Worm (Caenorhabditis elegans) whole organism, L4 larva: ENCODE data around the gene twk-40.

Experiments used
- D1046.2 ChIP-seq: fragments of 200-800 bp; sonication (Bioruptor generic); IDR thresholded peaks from 2 replicates; pipeline ENCODE4 v1.3.6; 2022; ENCODE audit warnings: missing genetic modification characterization, missing compliant biosample characterization
- F26F4.8 ChIP-seq: fragments of 200-800 bp; sonication (Bioruptor generic); conservative IDR thresholded peaks from 2 replicates; pipeline ENCODE4 v1.3.6; 2022; ENCODE audit warnings: missing genetic modification characterization, missing compliant biosample characterization
- F37D6.2 ChIP-seq: sonication (generic microtip); optimal IDR thresholded peaks from 2 replicates; lab custom pipeline; 2016; ENCODE audit warnings: mild to moderate bottlenecking, missing genetic modification characterization, missing compliant biosample characterization
- F49E8.2 ChIP-seq: sonication (generic microtip); optimal IDR thresholded peaks from 2 replicates; lab custom pipeline; 2016; ENCODE audit warnings: missing compliant biosample characterization, mild to moderate bottlenecking, missing genetic modification characterization, borderline replicate concordance
- R02D3.7 ChIP-seq: fragments of 150-350 bp; sonication (generic microtip); optimal IDR thresholded peaks from 3 replicates; lab custom pipeline; 2014; ENCODE audit warnings: missing biosample characterization, missing genetic modification characterization
- Y105C5A.15 ChIP-seq: fragments of 200-800 bp; sonication (Bioruptor generic); IDR thresholded peaks from 2 replicates; pipeline ENCODE4 v1.3.6; 2022; ENCODE audit warnings: missing genetic modification characterization, missing compliant biosample characterization
- ama-1 ChIP-seq: fragments of 150-350 bp; optimal IDR thresholded peaks from 2 replicates; lab custom pipeline; 2014; ENCODE audit warnings: inconsistent platforms, mixed read lengths
- arid-1 ChIP-seq: fragments of 200-800 bp; sonication (Bioruptor generic); conservative IDR thresholded peaks from 2 replicates; pipeline ENCODE4 v1.3.6; 2022; ENCODE audit warnings: missing genetic modification reagents, missing genetic modification characterization, missing compliant biosample characterization
- ceh-20 ChIP-seq: fragments of 200-800 bp; sonication (Bioruptor generic); IDR thresholded peaks from 2 replicates; pipeline ENCODE4 v1.3.6; 2022; ENCODE audit warnings: missing genetic modification reagents, missing genetic modification characterization, missing compliant biosample characterization
- ceh-28 ChIP-seq: fragments of 150-350 bp; optimal IDR thresholded peaks from 2 replicates; lab custom pipeline; 2014; ENCODE audit warnings: missing biosample characterization, missing genetic modification reagents, missing genetic modification characterization
- ceh-82 ChIP-seq: sonication (generic microtip); optimal IDR thresholded peaks from 2 replicates; lab custom pipeline; 2017; ENCODE audit warnings: missing biosample characterization, missing genetic modification characterization
- cey-2 ChIP-seq: sonication (generic microtip); optimal IDR thresholded peaks from 3 replicates; lab custom pipeline; 2017; ENCODE audit warnings: missing genetic modification characterization, mild to moderate bottlenecking, missing compliant biosample characterization, antibody characterized with exemption, borderline replicate concordance; ENCODE audit not compliant: insufficient read depth
- daf-12 ChIP-seq: fragments of 150-350 bp; optimal IDR thresholded peaks from 2 replicates; lab custom pipeline; 2014; ENCODE audit warnings: missing biosample characterization, missing genetic modification reagents, missing genetic modification characterization
- daf-8 ChIP-seq: fragments of 200-800 bp; sonication (Bioruptor generic); IDR thresholded peaks from 2 replicates; pipeline ENCODE4 v1.3.6; 2022; ENCODE audit warnings: missing genetic modification characterization, missing compliant biosample characterization
- dmd-6 ChIP-seq: fragments of 200-800 bp; sonication (Bioruptor generic); IDR thresholded peaks from 2 replicates; pipeline ENCODE4 v1.3.6; 2022; ENCODE audit warnings: missing genetic modification reagents, missing genetic modification characterization, missing compliant biosample characterization
- dmd-9 ChIP-seq: fragments of 200-800 bp; sonication (Bioruptor generic); IDR thresholded peaks from 2 replicates; pipeline ENCODE4 v1.3.6; 2022; ENCODE audit warnings: missing genetic modification reagents, missing genetic modification characterization, missing compliant biosample characterization
- dve-1 ChIP-seq: sonication (generic microtip); optimal IDR thresholded peaks from 2 replicates; lab custom pipeline; 2017; ENCODE audit warnings: antibody characterized with exemption, mild to moderate bottlenecking, missing genetic modification characterization, missing compliant biosample characterization; ENCODE audit not compliant: insufficient read depth
- egl-27 ChIP-seq: sonication (generic microtip); optimal IDR thresholded peaks from 3 replicates; lab custom pipeline; 2017; ENCODE audit warnings: missing biosample characterization, missing genetic modification reagents, missing genetic modification characterization
- fkh-10 ChIP-seq: fragments of 150-350 bp; optimal IDR thresholded peaks from 2 replicates; lab custom pipeline; 2014; ENCODE audit warnings: missing biosample characterization, missing genetic modification reagents, missing genetic modification characterization
- gei-8 ChIP-seq: fragments of 200-800 bp; sonication (Bioruptor generic); optimal IDR thresholded peaks from 2 replicates; lab custom pipeline; 2018; ENCODE audit warnings: mild to moderate bottlenecking, missing genetic modification characterization, missing compliant biosample characterization
- hif-1 ChIP-seq, 2 experiments: sonication (generic microtip); optimal IDR thresholded peaks; 2 replicates each; lab custom pipeline; 2016 to 2017; ENCODE audit warnings: missing compliant biosample characterization in 2 of 2, missing genetic modification characterization in 2 of 2, missing genetic modification reagents in 2 of 2, missing genotype in 2 of 2, mild to moderate bottlenecking in 1 of 2
- hlh-11 ChIP-seq: fragments of 200-800 bp; sonication (Bioruptor generic); optimal IDR thresholded peaks from 2 replicates; lab custom pipeline; 2018; ENCODE audit warnings: mild to moderate bottlenecking, missing genetic modification characterization, missing compliant biosample characterization
- lin-15B ChIP-seq: fragments of 150-350 bp; sonication (generic microtip); optimal IDR thresholded peaks from 3 replicates; lab custom pipeline; 2014; ENCODE audit warnings: missing biosample characterization, missing genetic modification characterization
- lin-38 ChIP-seq: fragments of 200-800 bp; sonication (Bioruptor generic); IDR thresholded peaks from 2 replicates; pipeline ENCODE4 v1.3.6; 2022; ENCODE audit warnings: missing genetic modification reagents, missing genetic modification characterization, missing compliant biosample characterization
- lir-3 ChIP-seq: sonication (generic microtip); optimal IDR thresholded peaks from 2 replicates; lab custom pipeline; 2016; ENCODE audit warnings: mild to moderate bottlenecking, missing genetic modification characterization, missing compliant biosample characterization
- madf-5 ChIP-seq, 2 experiments: fragments of 200-800 bp; sonication (Bioruptor generic); IDR thresholded peaks; 2 replicates each; pipeline ENCODE4 v1.3.6; 2022; ENCODE audit warnings: missing compliant biosample characterization in 2 of 2, missing genetic modification characterization in 2 of 2
- mep-1 ChIP-seq: fragments of 150-350 bp; sonication (generic microtip); optimal IDR thresholded peaks from 3 replicates; lab custom pipeline; 2014; ENCODE audit warnings: missing biosample characterization, missing genetic modification characterization
- mxl-2 ChIP-seq: fragments of 200-800 bp; sonication (Bioruptor generic); conservative IDR thresholded peaks from 2 replicates; pipeline ENCODE4 v1.3.6; 2022; ENCODE audit warnings: missing genetic modification reagents, missing genetic modification characterization, missing compliant biosample characterization
- mxl-3 ChIP-seq: fragments of 200-800 bp; sonication (Bioruptor generic); optimal IDR thresholded peaks from 2 replicates; lab custom pipeline; 2018; ENCODE audit warnings: mild to moderate bottlenecking, missing genetic modification characterization, missing compliant biosample characterization
- nhr-11 ChIP-seq: fragments of 150-350 bp; optimal IDR thresholded peaks from 2 replicates; lab custom pipeline; 2014; ENCODE audit warnings: missing biosample characterization, missing genetic modification characterization
- nhr-111 ChIP-seq: fragments of 200-800 bp; sonication (Bioruptor generic); optimal IDR thresholded peaks from 2 replicates; lab custom pipeline; 2018; ENCODE audit warnings: mild to moderate bottlenecking, missing genetic modification characterization, missing compliant biosample characterization
- nhr-237 ChIP-seq: sonication (generic microtip); optimal IDR thresholded peaks from 2 replicates; lab custom pipeline; 2017; ENCODE audit warnings: missing biosample characterization, missing genetic modification characterization
- nhr-42 ChIP-seq: fragments of 200-800 bp; sonication (Bioruptor generic); IDR thresholded peaks from 2 replicates; pipeline ENCODE4 v1.3.6; 2022; ENCODE audit warnings: missing genetic modification characterization, missing compliant biosample characterization
- nhr-48 ChIP-seq: sonication (generic microtip); optimal IDR thresholded peaks from 2 replicates; lab custom pipeline; 2016; ENCODE audit warnings: mild to moderate bottlenecking, missing genetic modification characterization, missing compliant biosample characterization
- nhr-76 ChIP-seq: fragments of 150-350 bp; optimal IDR thresholded peaks from 2 replicates; lab custom pipeline; 2014; ENCODE audit warnings: missing biosample characterization, missing genetic modification characterization
- pha-4 ChIP-seq, 2 experiments: fragments of 150-350 bp in 1 of 2; fragments of 200-800 bp in 1 of 2; sonication (Bioruptor generic) in 1 of 2; IDR thresholded peaks in 1 of 2; optimal IDR thresholded peaks in 1 of 2; 2 replicates each; pipeline versions ENCODE4 v1.3.6 to Lab custom; 2014 to 2022; ENCODE audit warnings: missing genetic modification characterization in 2 of 2, missing genetic modification reagents in 2 of 2, missing biosample characterization in 1 of 2, missing compliant biosample characterization in 1 of 2
- php-3 ChIP-seq: fragments of 200-800 bp; sonication (Bioruptor generic); IDR thresholded peaks from 2 replicates; pipeline ENCODE4 v1.3.6; 2022; ENCODE audit warnings: missing genetic modification reagents, missing genetic modification characterization, missing compliant biosample characterization
- pqm-1 ChIP-seq: sonication (generic microtip); optimal IDR thresholded peaks from 2 replicates; lab custom pipeline; 2017; ENCODE audit warnings: missing biosample characterization, missing genetic modification characterization
- rbr-2 ChIP-seq: sonication (generic microtip); optimal IDR thresholded peaks from 2 replicates; lab custom pipeline; 2016; ENCODE audit warnings: missing genotype, missing genetic modification characterization, missing compliant biosample characterization
- spr-1 ChIP-seq: sonication (generic microtip); optimal IDR thresholded peaks from 2 replicates; lab custom pipeline; 2016; ENCODE audit warnings: mild to moderate bottlenecking, missing genetic modification characterization, missing compliant biosample characterization
- tag-97 ChIP-seq: fragments of 200-800 bp; sonication (Bioruptor generic); IDR thresholded peaks from 2 replicates; pipeline ENCODE4 v1.3.6; 2022; ENCODE audit warnings: missing genetic modification characterization, missing compliant biosample characterization
- unc-130 ChIP-seq: sonication (generic microtip); optimal IDR thresholded peaks from 2 replicates; lab custom pipeline; 2016; ENCODE audit warnings: missing genetic modification reagents, missing genetic modification characterization, missing compliant biosample characterization
- unc-62 ChIP-seq, 3 experiments: fragments of 150-350 bp in 1 of 3; sonication (generic microtip); optimal IDR thresholded peaks in 2 of 3; peaks in 1 of 3; 1 replicate in 1 of 3; 2 replicates in 2 of 3; lab custom pipeline; 2014 to 2017; ENCODE audit warnings: missing biosample characterization in 3 of 3, missing genetic modification characterization in 3 of 3, missing genetic modification reagents in 3 of 3, missing genotype in 1 of 3
- zag-1 ChIP-seq: fragments of 150-350 bp; optimal IDR thresholded peaks from 2 replicates; lab custom pipeline; 2014; ENCODE audit warnings: missing biosample characterization, missing genetic modification characterization
- zfp-2 ChIP-seq: sonication (generic microtip); optimal IDR thresholded peaks from 2 replicates; lab custom pipeline; 2016; ENCODE audit warnings: mild to moderate bottlenecking, missing genetic modification characterization, missing compliant biosample characterization
- zfp-3 ChIP-seq: fragments of 200-800 bp; sonication (Bioruptor generic); conservative IDR thresholded peaks from 2 replicates; pipeline ENCODE4 v1.3.6; 2022; ENCODE audit warnings: missing genetic modification reagents, missing genetic modification characterization, missing compliant biosample characterization
- zip-11 ChIP-seq: fragments of 200-800 bp; sonication (Bioruptor generic); IDR thresholded peaks from 2 replicates; pipeline ENCODE4 v1.3.6; 2022; ENCODE audit warnings: missing genetic modification characterization, missing compliant biosample characterization
- ztf-11 ChIP-seq: fragments of 150-350 bp; optimal IDR thresholded peaks from 2 replicates; lab custom pipeline; 2014; ENCODE audit warnings: missing biosample characterization, missing genetic modification characterization
- ztf-7 ChIP-seq: fragments of 150-350 bp; optimal IDR thresholded peaks from 2 replicates; lab custom pipeline; 2014; ENCODE audit warnings: missing biosample characterization, missing genetic modification characterization

twk-40 gene

DNA sequence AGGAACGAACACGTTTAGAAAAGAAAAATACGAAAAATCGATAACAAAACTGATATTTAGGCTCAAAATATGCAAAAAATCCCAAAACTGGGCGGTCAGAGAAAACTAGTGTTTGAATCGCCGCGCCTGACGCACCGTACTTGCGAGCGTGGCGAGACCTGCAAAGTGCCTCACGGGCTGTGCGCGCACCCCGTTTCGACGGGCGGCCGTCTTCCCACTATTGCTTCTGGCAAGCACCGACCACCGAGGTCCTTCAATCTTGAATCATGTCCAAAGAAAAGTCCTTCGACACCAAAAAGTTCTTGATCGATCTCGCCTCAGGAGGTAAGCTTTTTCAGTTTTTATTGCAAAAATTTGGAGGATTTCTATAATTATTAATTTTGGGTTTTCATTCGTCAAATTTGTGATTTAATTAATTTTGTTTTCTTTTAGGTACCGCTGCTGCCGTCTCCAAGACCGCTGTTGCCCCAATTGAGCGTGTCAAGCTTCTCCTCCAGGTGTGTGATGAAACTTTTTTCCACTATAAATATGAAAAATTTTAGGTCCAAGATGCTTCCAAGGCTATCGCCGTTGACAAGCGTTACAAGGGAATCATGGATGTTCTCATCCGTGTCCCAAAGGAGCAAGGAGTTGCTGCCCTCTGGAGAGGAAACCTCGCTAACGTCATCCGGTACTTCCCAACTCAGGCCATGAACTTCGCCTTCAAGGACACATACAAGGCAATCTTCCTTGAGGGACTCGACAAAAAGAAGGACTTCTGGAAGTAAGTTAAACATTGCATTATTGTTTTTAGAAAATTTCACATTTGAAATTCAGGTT, 29.1 kb downstream of the twk-40 start, which contains the start of gene ant-1.1 (continued):
- TF ChIP-seq F37D6.2 (tag; lab: Kevin White, UChicago) (peak; percentile 85), fkh-10 (GFP tag; lab: Kevin White, UChicago) (peak; percentile 64), lin-15B (tag; lab: Kevin White, UChicago) (peak; percentile 30), ceh-20 (GFP tag; lab: Robert Waterston, UW) (peak; percentile 85), lir-3 (tag; lab: Kevin White, UChicago) (no peak), mxl-2 (GFP tag; lab: Robert Waterston, UW) (no peak), zip-11 (GFP tag; lab: Robert Waterston, UW) (no peak), nhr-11 (tag; lab: Kevin White, UChicago) (peak; percentile 89), ztf-11 (tag; lab: Kevin White, UChicago) (no peak), nhr-111 (GFP tag; lab: Kevin White, UChicago) (no peak), F26F4.8 (GFP tag; lab: Robert Waterston, UW) (no peak), pqm-1 (tag; lab: Kevin White, UChicago) (peak; percentile 21), nhr-48 (peak; percentile 63), pha-4 (GFP tag; IDR thresholded peaks at IDR 0.05; lab: Robert Waterston, UW) (peak; percentile 83), pha-4 (tag; optimal IDR thresholded peaks at IDR 0.05; lab: Kevin White, UChicago) (no peak), hlh-11 (tag; lab: Kevin White, UChicago) (peak; percentile 94), ceh-28 (tag; lab: Kevin White, UChicago) (peak; percentile 53), mxl-3 (peak; percentile 70), gei-8 (GFP tag; lab: Kevin White, UChicago) (peak; percentile 56), nhr-76 (tag; lab: Kevin White, UChicago) (no peak), daf-8 (GFP tag; lab: Robert Waterston, UW) (no peak), egl-27 (tag; lab: Kevin White, UChicago) (no peak), F49E8.2 (tag; lab: Kevin White, UChicago) (no peak), spr-1 (tag; lab: Kevin White, UChicago) (peak; percentile 76), dve-1 (peak; percentile 93), ceh-82 (tag; lab: Kevin White, UChicago) (no peak), unc-130 (GFP tag; lab: Kevin White, UChicago) (peak; percentile 81), D1046.2 (GFP tag; lab: Robert Waterston, UW) (peak; percentile 77; the same call in 1 of the 2 replicates), ztf-7 (tag; lab: Kevin White, UChicago) (peak; percentile 6), R02D3.7 (tag; lab: Kevin White, UChicago) (no peak), dmd-9 (no peak), arid-1 (GFP tag; lab: Robert Waterston, UW) (peak; percentile 90), daf-12 (tag; lab: Kevin White, UChicago) (no peak), ama-1 (lab: Kevin White, UChicago) (peak; percentile 97), hif-1 (tag; optimal IDR thresholded peaks at IDR 0.05; lab: Kevin White, UChicago) (peak in 1 of 2 experiments; percentile 90), madf-5 (GFP tag; IDR thresholded peaks at IDR 0.05; lab: Robert Waterston, UW) (no peak), cey-2 (tag; lab: Kevin White, UChicago) (no peak), zfp-3 (GFP tag; lab: Robert Waterston, UW) (peak; percentile 91), lin-38 (peak; percentile 89), php-3 (GFP tag; lab: Robert Waterston, UW) (0 out of 2 replicates have a peak, but pooled peaks have one; percentile 36), nhr-42 (GFP tag; lab: Robert Waterston, UW) (peak; percentile 93), dmd-6 (GFP tag; lab: Robert Waterston, UW) (peak; percentile 89), unc-62 (GFP tag; optimal IDR thresholded peaks at IDR 0.05 in 1 of 2; lab: Kevin White, UChicago) (peak in 1 of 2 experiments; percentile 82), unc-62 (tag; optimal IDR thresholded peaks at IDR 0.05; lab: Kevin White, UChicago) (no peak), zfp-2 (tag; lab: Kevin White, UChicago) (peak; percentile 98), Y105C5A.15 (GFP tag; lab: Robert Waterston, UW) (no peak), mep-1 (tag; lab: Kevin White, UChicago) (peak; percentile 94), tag-97 (GFP tag; lab: Robert Waterston, UW) (no peak), zag-1 (tag; lab: Kevin White, UChicago) (no peak), rbr-2 (tag; lab: Kevin White, UChicago) (peak; percentile 92), nhr-237 (no peak)
